Worm (Caenorhabditis elegans): Measurements from ENCODE around the gene skat-1.

DNA sequence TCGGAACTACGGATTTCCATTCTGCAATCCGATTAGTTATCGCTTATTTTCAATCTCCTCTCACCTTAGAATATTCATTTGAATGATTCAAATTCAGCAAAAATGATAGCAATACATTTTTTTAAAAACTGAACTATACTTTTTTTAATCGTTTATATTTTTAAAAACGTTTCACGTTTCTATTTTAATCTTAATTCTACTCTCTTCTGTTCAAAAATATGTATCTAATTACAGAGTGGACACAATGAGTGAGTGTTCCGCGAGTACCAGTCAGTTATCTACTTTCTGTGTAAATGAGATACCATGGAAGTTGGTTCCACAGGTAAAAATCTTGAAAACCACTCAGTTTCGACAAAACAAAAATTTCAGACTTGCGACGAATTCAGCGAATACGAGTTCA is 6.0 kb upstream of the skat-1 start, which contains the start of the genes F59B2.15 and zif-1:
- TF ChIP-seq mep-1 (tag; optimal IDR thresholded peaks at IDR 0.05), result no peak
- no peak for TF ChIP-seq unc-39 (tag; optimal IDR thresholded peaks at IDR 0.05)
- no peak for TF ChIP-seq nhr-28 (tag; optimal IDR thresholded peaks at IDR 0.05)
- TF ChIP-seq snpc-4 (tag; optimal IDR thresholded peaks at IDR 0.05), result no peak
- no peak for TF ChIP-seq pha-4 (tag; optimal IDR thresholded peaks at IDR 0.05)
- TF ChIP-seq lin-13 (tag; optimal IDR thresholded peaks at IDR 0.05), result no peak
- no peak for TF ChIP-seq elt-1 (tag; optimal IDR thresholded peaks at IDR 0.05; ENCODE audit: borderline replicate concordance, insufficient read depth)
- TF ChIP-seq ces-1 (GFP tag; optimal IDR thresholded peaks at IDR 0.05), result no peak
- TF ChIP-seq ztf-11 (tag; optimal IDR thresholded peaks at IDR 0.05), result no peak
- TF ChIP-seq unc-62 (GFP tag; optimal IDR thresholded peaks at IDR 0.05), result no peak
- TF ChIP-seq blmp-1 (tag; optimal IDR thresholded peaks at IDR 0.05), result no peak
- TF ChIP-seq sem-2 (GFP tag; optimal IDR thresholded peaks at IDR 0.05), result no peak
